Fruit fly (Drosophila melanogaster): ENCODE data around the gene CG5199.

CG5199 gene

DNA sequence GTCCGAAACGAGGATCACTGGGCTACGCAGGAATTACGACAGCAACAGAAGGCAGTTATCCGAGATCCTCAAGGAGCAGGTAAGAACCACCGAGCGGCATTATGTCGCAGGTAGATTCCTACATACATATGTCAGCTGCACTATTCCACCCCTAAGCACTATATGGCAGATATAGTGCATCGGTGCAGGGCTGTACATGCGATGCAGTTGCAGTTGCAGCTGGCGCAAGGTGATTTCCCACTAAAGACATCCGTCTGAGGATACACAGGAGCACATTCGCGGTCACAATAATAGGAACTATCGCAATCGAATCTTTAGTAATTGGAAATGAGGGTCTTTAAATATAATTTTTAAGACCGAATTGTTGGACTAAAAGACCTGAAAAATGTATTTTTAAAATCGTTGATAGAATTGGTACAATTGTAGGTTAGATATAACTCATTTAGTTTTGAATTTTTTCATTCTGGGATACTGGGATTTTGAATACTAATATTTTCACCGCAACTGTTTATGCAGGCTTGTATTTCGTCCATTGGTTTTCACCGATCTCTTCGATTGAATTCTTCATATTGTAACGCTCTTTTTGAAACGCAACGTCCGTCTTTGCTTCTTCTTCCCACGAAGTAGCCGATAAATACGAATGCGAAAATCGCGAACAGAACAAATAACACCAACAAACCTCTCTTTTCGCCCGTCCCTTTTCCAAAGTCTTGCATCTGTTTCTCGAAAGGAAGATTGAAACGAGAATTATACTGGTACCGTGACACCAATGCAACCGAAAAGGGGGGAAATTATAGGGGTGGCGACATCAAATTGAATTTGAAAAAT is 49.8 kb downstream of the CG5199 start (continued):
- TF ChIP-seq crc (GFP tag; optimal IDR thresholded peaks at IDR 0.05), result no peak
- no peak for TF ChIP-seq CG8359 (GFP tag; optimal IDR thresholded peaks at IDR 0.05; ENCODE audit: borderline replicate concordance)
- peak; percentile 54 for TF ChIP-seq grau (tag; optimal IDR thresholded peaks at IDR 0.05)
- TF ChIP-seq chm (GFP tag; IDR thresholded peaks at IDR 0.05), result 0 out of 2 replicates have a peak, but pooled peaks have one; percentile 15
- TF ChIP-seq otp (GFP tag; IDR thresholded peaks at IDR 0.05), result no peak

- TF ChIP-seq stwl (tag; optimal IDR thresholded peaks at IDR 0.05) (peak; percentile 31), CG10654 (GFP tag; optimal IDR thresholded peaks at IDR 0.05) (no peak), ato (GFP tag; IDR thresholded peaks at IDR 0.05; ENCODE audit: partially characterized antibody) (peak; percentile 70; the same call in 1 of the 2 replicates), sens-2 (GFP tag; IDR thresholded peaks at IDR 0.05) (no peak), chm (GFP tag; IDR thresholded peaks at IDR 0.05) (peak; percentile 85), CG15073 (GFP tag; optimal IDR thresholded peaks at IDR 0.05) (peak; percentile 92), CG10543 (GFP tag; optimal IDR thresholded peaks at IDR 0.05) (peak; percentile 81), caup (GFP tag; optimal IDR thresholded peaks at IDR 0.05; ENCODE audit: severe bottlenecking) (peak; percentile 28), Doc3 (GFP tag; IDR thresholded peaks at IDR 0.05; ENCODE audit: partially characterized antibody) (peak; percentile 37; the same call in 1 of the 3 replicates), yki (optimal IDR thresholded peaks at IDR 0.05) (peak; percentile 92), Nf-YB (GFP tag; optimal IDR thresholded peaks at IDR 0.05) (peak; percentile 33), Dip3 (GFP tag; optimal IDR thresholded peaks at IDR 0.05) (no peak), Dip2 (GFP tag; IDR thresholded peaks at IDR 0.05) (no peak), sd (tag; optimal IDR thresholded peaks at IDR 0.05) (peak; percentile 99), CG12155 (GFP tag; optimal IDR thresholded peaks at IDR 0.05) (no peak), trem (tag; optimal IDR thresholded peaks at IDR 0.05) (peak; percentile 59), unpg (GFP tag; optimal IDR thresholded peaks at IDR 0.05) (peak; percentile 20), chinmo (GFP tag; IDR thresholded peaks at IDR 0.05; ENCODE audit: partially characterized antibody) (peak; percentile 98), CG17361 (GFP tag; IDR thresholded peaks at IDR 0.05) (no peak), sens (GFP tag) (peak; percentile 34), row (GFP tag; IDR thresholded peaks at IDR 0.05) (peak; percentile 9; the same call in 1 of the 3 replicates), CG16815 (GFP tag; optimal IDR thresholded peaks at IDR 0.05) (no peak), sob (GFP tag; IDR thresholded peaks at IDR 0.05) (no peak), Hr51 (GFP tag; optimal IDR thresholded peaks at IDR 0.05) (peak in 1 of 2 experiments; percentile 25), Dek (tag; optimal IDR thresholded peaks at IDR 0.05) (no peak), Hr78 (GFP tag; optimal IDR thresholded peaks at IDR 0.05) (peak in 1 of 2 experiments; percentile 44), wdn (GFP tag; IDR thresholded peaks at IDR 0.05) (no peak), CG7928 (GFP tag; optimal IDR thresholded peaks at IDR 0.05) (no peak), CG12299 (tag; optimal IDR thresholded peaks at IDR 0.05) (peak; percentile 60), CG6813 (GFP tag; optimal IDR thresholded peaks at IDR 0.05) (no peak), CG11723 (GFP tag; optimal IDR thresholded peaks at IDR 0.05) (peak; percentile 25), nerfin-1 (tag; optimal IDR thresholded peaks at IDR 0.05) (peak; percentile 100), CG5180 (GFP tag; optimal IDR thresholded peaks at IDR 0.05) (no peak), so (GFP tag; IDR thresholded peaks at IDR 0.05) (peak; percentile 33; the same call in 1 of the 3 replicates), CG31441 (GFP tag; IDR thresholded peaks at IDR 0.05) (peak; percentile 20; the same call in 1 of the 2 replicates), lov (optimal IDR thresholded peaks at IDR 0.05) (no peak), lov (GFP tag; IDR thresholded peaks at IDR 0.05) (0 out of 3 replicates have a peak, but pooled peaks have one; percentile 66), ewg (GFP tag; optimal IDR thresholded peaks at IDR 0.05) (no peak), NC2β (GFP tag; optimal IDR thresholded peaks at IDR 0.05) (peak; percentile 13), dm (GFP tag; optimal IDR thresholded peaks at IDR 0.05) (peak; percentile 65)
Measured at dm6 chr3L:20401026-20401912, 51.4 kb downstream of the CG5199 start, which contains the start of gene trbl. trbl (minus strand) TSS chr3L:20401609.
